Fruit fly (Drosophila melanogaster): ENCODE measurements around the gene dop.

Gene dop

DNA sequence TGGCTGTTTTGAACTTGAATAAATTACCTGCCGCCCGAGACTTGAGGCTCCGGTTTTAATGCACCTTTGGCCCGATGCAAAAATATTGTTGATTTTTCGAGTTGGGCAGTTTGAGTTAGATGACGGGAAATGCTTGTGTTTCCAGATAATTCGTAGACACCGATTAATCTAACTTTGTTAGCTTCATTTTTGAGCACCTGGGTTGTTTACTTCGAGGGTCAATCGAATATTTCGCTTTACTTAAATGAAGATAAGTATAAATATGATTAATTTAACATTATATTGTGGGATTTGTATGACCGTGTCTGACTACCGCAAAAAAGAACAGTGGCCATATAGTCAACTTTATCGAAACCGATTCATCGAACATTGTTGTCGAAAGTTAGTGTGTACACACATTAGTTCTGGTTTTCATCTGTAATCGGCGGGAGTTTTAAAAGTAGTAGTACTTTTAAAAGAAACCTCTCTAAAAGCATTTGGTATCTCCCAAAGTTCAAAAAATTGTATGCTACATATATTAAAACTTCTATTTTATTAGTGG lies 41.9 kb upstream of the dop start, which contains the start of gene CG7945 (continued):
- TF ChIP-seq CG2712 (tag; optimal IDR thresholded peaks at IDR 0.05) (peak; percentile 29), CG7987 (GFP tag; optimal IDR thresholded peaks at IDR 0.05) (peak; percentile 23), CG3065 (GFP tag; optimal IDR thresholded peaks at IDR 0.05) (no peak), CG18764 (GFP tag; optimal IDR thresholded peaks at IDR 0.05) (no peak), B-H2 (GFP tag; optimal IDR thresholded peaks at IDR 0.05) (peak; percentile 22), HmgZ (tag; optimal IDR thresholded peaks at IDR 0.05) (peak; percentile 69), Dll (GFP tag; IDR thresholded peaks at IDR 0.05; ENCODE audit: partially characterized antibody) (peak; percentile 68; the same call in 3 of the 4 replicates), chm (GFP tag; IDR thresholded peaks at IDR 0.05) (no peak), Fer3 (tag; optimal IDR thresholded peaks at IDR 0.05) (no peak), Stat92E (GFP tag; optimal IDR thresholded peaks at IDR 0.05) (peak in 1 of 3 experiments; percentile 49), seq (GFP tag; IDR thresholded peaks at IDR 0.05) (no peak), ase (GFP tag; IDR thresholded peaks at IDR 0.05) (no peak), row (GFP tag; IDR thresholded peaks at IDR 0.05) (peak; percentile 17; the same call in 1 of the 3 replicates), CG10979 (tag; optimal IDR thresholded peaks at IDR 0.05) (no peak), sug (tag; optimal IDR thresholded peaks at IDR 0.05) (peak; percentile 38), pzg (GFP tag; optimal IDR thresholded peaks at IDR 0.05) (peak; percentile 93), CG14710 (tag; optimal IDR thresholded peaks at IDR 0.05) (peak; percentile 100), CG7372 (GFP tag; IDR thresholded peaks at IDR 0.05) (no peak), CG11085 (GFP tag; IDR thresholded peaks at IDR 0.05) (no peak), so (GFP tag; IDR thresholded peaks at IDR 0.05) (no peak), CG10543 (GFP tag; optimal IDR thresholded peaks at IDR 0.05) (no peak), tna (GFP tag; IDR thresholded peaks at IDR 0.05; ENCODE audit: partially characterized antibody) (peak; percentile 54; the same call in 1 of the 2 replicates), sob (GFP tag; IDR thresholded peaks at IDR 0.05) (no peak)

DNA sequence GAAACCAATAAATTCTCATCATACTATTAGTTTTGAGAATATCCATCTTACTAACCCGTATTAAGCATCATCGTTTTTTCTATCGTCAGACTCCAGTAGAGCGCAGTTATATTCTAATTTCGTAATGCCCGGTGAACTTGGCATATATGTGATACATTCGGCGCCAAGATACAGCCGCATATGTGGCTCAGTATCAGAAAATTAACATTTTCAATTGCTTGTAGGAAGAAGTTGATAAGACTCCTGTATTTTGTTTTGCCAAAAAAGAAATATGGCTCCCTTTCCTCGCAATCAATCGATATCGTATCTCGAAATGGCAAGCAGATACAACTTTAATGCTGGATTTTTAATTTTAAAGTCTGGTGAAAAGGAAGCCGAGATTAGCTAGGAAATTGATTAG lies 40.7 kb upstream of the dop start, which contains the start of gene CG33986:
TSS of gene CG33986 (minus strand) at position 101 of the 400 bp plus-strand sequence.
- TF ChIP-seq C15 (GFP tag; IDR thresholded peaks at IDR 0.05) (no peak), CG12391 (tag; optimal IDR thresholded peaks at IDR 0.05) (no peak), CG6254 (GFP tag; optimal IDR thresholded peaks at IDR 0.05) (no peak), CG9876 (GFP tag; optimal IDR thresholded peaks at IDR 0.05) (no peak), CG4424 (GFP tag; optimal IDR thresholded peaks at IDR 0.05) (no peak), danr (GFP tag; IDR thresholded peaks at IDR 0.05) (no peak), nerfin-1 (tag; optimal IDR thresholded peaks at IDR 0.05) (no peak), Pdp1 (GFP tag; optimal IDR thresholded peaks at IDR 0.05) (no peak), CG13296 (GFP tag; optimal IDR thresholded peaks at IDR 0.05) (no peak), Rx (GFP tag; IDR thresholded peaks at IDR 0.05) (no peak), crp (GFP tag; optimal IDR thresholded peaks at IDR 0.05) (no peak), Xrp1 (GFP tag; IDR thresholded peaks at IDR 0.05) (no peak), Fer1 (GFP tag; optimal IDR thresholded peaks at IDR 0.05) (no peak)

DNA sequence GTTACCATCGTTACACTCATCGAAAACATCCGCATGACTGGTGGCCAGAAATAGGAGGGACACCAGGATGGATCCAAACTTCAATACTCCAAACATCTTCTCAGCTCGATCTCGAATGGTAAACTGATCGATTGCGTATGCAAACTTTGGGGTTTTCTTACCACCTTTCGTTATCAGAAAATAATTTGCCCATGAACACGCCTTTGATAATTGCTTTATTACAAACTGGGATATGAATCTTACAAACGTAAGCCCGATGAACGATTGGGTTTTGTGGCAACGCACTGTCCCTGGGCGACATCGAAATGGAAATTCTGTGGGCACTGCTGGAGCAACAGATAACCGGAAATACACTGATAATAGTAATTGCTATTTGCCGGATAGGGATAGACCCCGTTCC lies 39.1 kb upstream of the dop start, which contains the start of gene CG33985:
TSS of gene CG33985 (minus strand) at position 101 of the 400 bp plus-strand sequence.
- TF ChIP-seq sisA (GFP tag; IDR thresholded peaks at IDR 0.05) (no peak), ewg (GFP tag; optimal IDR thresholded peaks at IDR 0.05) (no peak), trem (tag; optimal IDR thresholded peaks at IDR 0.05) (no peak)

Measured in whole organism, embryonic.